Worm (Caenorhabditis elegans) whole organism, late embryonic: ENCODE results near the gene R166.2.

Experiments used
- C38D4.7 ChIP-seq: fragments of 200-800 bp; sonication (Bioruptor generic); optimal IDR thresholded peaks from 2 replicates; lab custom pipeline; 2018; ENCODE audit warnings: mild to moderate bottlenecking, missing genetic modification characterization, moderate library complexity, missing compliant biosample characterization
- ama-1 ChIP-seq: fragments of 150-350 bp; optimal IDR thresholded peaks from 2 replicates; lab custom pipeline; 2014
- ceh-24 ChIP-seq: sonication (generic microtip); optimal IDR thresholded peaks from 2 replicates; lab custom pipeline; 2016; ENCODE audit warnings: mild to moderate bottlenecking, missing genetic modification characterization, missing compliant biosample characterization
- ceh-48 ChIP-seq: sonication (generic microtip); optimal IDR thresholded peaks from 2 replicates; lab custom pipeline; 2016; ENCODE audit warnings: missing genetic modification characterization, inconsistent platforms, missing compliant biosample characterization
- ceh-9 ChIP-seq: sonication (generic microtip); optimal IDR thresholded peaks from 2 replicates; lab custom pipeline; 2016; ENCODE audit warnings: mild to moderate bottlenecking, missing genetic modification characterization, inconsistent platforms, missing compliant biosample characterization
- eyg-1 ChIP-seq: sonication (generic microtip); optimal IDR thresholded peaks from 2 replicates; lab custom pipeline; 2016; ENCODE audit warnings: missing genotype, missing genetic modification characterization, missing compliant biosample characterization
- fkh-6 ChIP-seq: sonication (generic microtip); optimal IDR thresholded peaks from 2 replicates; lab custom pipeline; 2016; ENCODE audit warnings: missing genetic modification characterization, missing compliant biosample characterization
- madf-2 ChIP-seq: sonication (generic microtip); optimal IDR thresholded peaks from 2 replicates; lab custom pipeline; 2017; ENCODE audit warnings: missing genetic modification characterization, missing compliant biosample characterization
- nhr-11 ChIP-seq: fragments of 150-350 bp; optimal IDR thresholded peaks from 2 replicates; lab custom pipeline; 2014; ENCODE audit warnings: missing biosample characterization, missing genetic modification characterization
- pag-3 ChIP-seq: sonication (generic microtip); optimal IDR thresholded peaks from 2 replicates; lab custom pipeline; 2016; ENCODE audit warnings: missing compliant biosample characterization, missing genetic modification characterization, borderline replicate concordance
- pha-4 ChIP-seq: fragments of 150-350 bp; optimal IDR thresholded peaks from 2 replicates; lab custom pipeline; 2018; ENCODE audit warnings: missing biosample characterization, missing genetic modification reagents, missing genetic modification characterization
- pqm-1 ChIP-seq: sonication (generic microtip); optimal IDR thresholded peaks from 2 replicates; lab custom pipeline; 2016; ENCODE audit warnings: missing genetic modification characterization, missing compliant biosample characterization
- sox-4 ChIP-seq: sonication (generic microtip); optimal IDR thresholded peaks from 2 replicates; lab custom pipeline; 2017; ENCODE audit warnings: mild to moderate bottlenecking, missing genetic modification characterization, inconsistent platforms, missing compliant biosample characterization
- unc-55 ChIP-seq: sonication (generic microtip); optimal IDR thresholded peaks from 2 replicates; lab custom pipeline; 2017; ENCODE audit warnings: missing biosample characterization, missing genetic modification reagents, missing genetic modification characterization

ce11 chrII:10574177-10574576 is 36.7 kb upstream of the R166.2 start:
- no peak for TF ChIP-seq pag-3
- TF ChIP-seq pqm-1 (tag; lab: Kevin White, UChicago), result no peak
- TF ChIP-seq nhr-11, result no peak
- no peak for TF ChIP-seq ama-1 (lab: Kevin White, UChicago)
- no peak for TF ChIP-seq sox-4
- TF ChIP-seq unc-55 (GFP tag; lab: Kevin White, UChicago), result no peak
- TF ChIP-seq eyg-1 (tag; lab: Kevin White, UChicago), result no peak
- TF ChIP-seq fkh-6 (tag; lab: Kevin White, UChicago), result no peak
- no peak for TF ChIP-seq C38D4.7 (GFP tag; lab: Kevin White, UChicago)
- TF ChIP-seq ceh-48 (tag; lab: Kevin White, UChicago), result no peak
- no peak for TF ChIP-seq madf-2 (tag; lab: Kevin White, UChicago)
- no peak for TF ChIP-seq pha-4
- no peak for TF ChIP-seq ceh-24 (tag; lab: Kevin White, UChicago)
- no peak for TF ChIP-seq ceh-9 (tag; lab: Kevin White, UChicago)
